Worm (Caenorhabditis elegans): Measurements from ENCODE around the gene T01C8.3.

- TF ChIP-seq snpc-4 (tag; optimal IDR thresholded peaks at IDR 0.05) (no peak), unc-62 (GFP tag; optimal IDR thresholded peaks at IDR 0.05) (no peak), sptf-1 (tag; optimal IDR thresholded peaks at IDR 0.05) (no peak), elt-1 (tag; optimal IDR thresholded peaks at IDR 0.05; ENCODE audit: borderline replicate concordance, insufficient read depth) (no peak), nhr-28 (tag; optimal IDR thresholded peaks at IDR 0.05) (no peak), sem-2 (GFP tag; optimal IDR thresholded peaks at IDR 0.05) (no peak), lin-32 (GFP tag; optimal IDR thresholded peaks at IDR 0.05) (no peak)
These were observed 50.8 kb downstream of the T01C8.3 start for ce11 chrX:16732259-16732658.

All from whole organism, mixed stage, embryonic.